Fruit fly (Drosophila melanogaster) whole organism, pupa: ENCODE results near the gene CG34043.

Source experiments
- CG10348 ChIP-seq: fragments of 200-800 bp; sonication (Bioruptor generic); IDR thresholded peaks from 2 replicates; pipeline ENCODE4 v1.3.6; 2022; ENCODE audit warnings: missing biosample characterization, missing genetic modification characterization
- CG13204 ChIP-seq: fragments of 200-800 bp; sonication (Bioruptor generic); optimal IDR thresholded peaks from 2 replicates; lab custom pipeline; 2018; ENCODE audit warnings: missing biosample characterization, mild to moderate bottlenecking, missing genetic modification characterization, moderate library complexity
- CG14655 ChIP-seq: fragments of 200-800 bp; sonication (Bioruptor generic); optimal IDR thresholded peaks from 3 replicates; lab custom pipeline; 2017; ENCODE audit warnings: mild to moderate bottlenecking, missing biosample characterization, missing genetic modification reagents, missing genetic modification characterization
- CG15710 ChIP-seq: fragments of 200-800 bp; sonication (Bioruptor generic); optimal IDR thresholded peaks from 2 replicates; lab custom pipeline; 2018; ENCODE audit warnings: missing biosample characterization, mild to moderate bottlenecking, missing genetic modification characterization, moderate library complexity
- CG32121 ChIP-seq: fragments of 200-800 bp; sonication (Bioruptor generic); IDR thresholded peaks from 2 replicates; pipeline ENCODE4 v1.3.6; 2022; ENCODE audit warnings: missing biosample characterization, missing genetic modification characterization
- CG8301 ChIP-seq: fragments of 200-800 bp; sonication (Bioruptor generic); optimal IDR thresholded peaks from 2 replicates; lab custom pipeline; 2018; ENCODE audit warnings: missing biosample characterization, mild to moderate bottlenecking, missing genetic modification characterization
- EcR ChIP-seq: fragments of 200-800 bp; sonication (Bioruptor generic); optimal IDR thresholded peaks from 3 replicates; lab custom pipeline; 2019; ENCODE audit warnings: missing biosample characterization, missing genetic modification characterization, mild to moderate bottlenecking, moderate library complexity, missing genetic modification reagents
- Pif1A ChIP-seq: fragments of 200-800 bp; sonication (Bioruptor generic); optimal IDR thresholded peaks from 3 replicates; lab custom pipeline; 2016; ENCODE audit warnings: missing biosample characterization, missing genetic modification characterization
- Pif1B ChIP-seq: fragments of 200-800 bp; sonication (Bioruptor generic); optimal IDR thresholded peaks from 3 replicates; lab custom pipeline; 2016; ENCODE audit warnings: missing biosample characterization, missing genetic modification characterization
- fd96Ca ChIP-seq: fragments of 200-800 bp; sonication (Bioruptor generic); IDR thresholded peaks from 3 replicates; pipeline ENCODE4 v1.3.6; 2022; ENCODE audit warnings: missing biosample characterization, missing genetic modification characterization
- rn ChIP-seq: fragments of 200-800 bp; sonication (Bioruptor generic); IDR thresholded peaks from 2 replicates; pipeline ENCODE4 v1.3.6; 2022; ENCODE audit warnings: missing biosample characterization, missing genetic modification characterization

- TF ChIP-seq CG14655 (GFP tag; lab: Kevin White, UChicago) (no peak), CG13204 (GFP tag; lab: Kevin White, UChicago) (no peak), EcR (GFP tag; lab: Kevin White, UChicago) (no peak), CG32121 (GFP tag; lab: Robert Waterston, UW) (no peak), Pif1A (GFP tag; lab: Kevin White, UChicago) (no peak), CG10348 (GFP tag; lab: Robert Waterston, UW) (no peak), fd96Ca (GFP tag; lab: Robert Waterston, UW) (no peak), CG15710 (tag; lab: Kevin White, UChicago) (no peak), rn (GFP tag; lab: Robert Waterston, UW) (no peak), CG8301 (no peak), Pif1B (GFP tag; lab: Kevin White, UChicago) (no peak)
Measured at dm6 chr2L:10232827-10233226, 47.8 kb downstream of the CG34043 start.
